Worm (Caenorhabditis elegans) whole organism, midembryonic: ENCODE data around the gene F40G9.9.

Experiments
- T22C8.4 ChIP-seq: fragments of 200-800 bp; sonication (Bioruptor generic); IDR thresholded peaks from 2 replicates; pipeline ENCODE4 v1.3.6; 2022; ENCODE audit warnings: missing genetic modification characterization, missing compliant biosample characterization
- cog-1 ChIP-seq: sonication (generic microtip); optimal IDR thresholded peaks from 2 replicates; lab custom pipeline; 2016; ENCODE audit warnings: missing genetic modification characterization, missing compliant biosample characterization
- ref-1 ChIP-seq: fragments of 200-800 bp; sonication (Bioruptor generic); conservative IDR thresholded peaks from 2 replicates; pipeline ENCODE4 v1.3.6; 2022; ENCODE audit warnings: missing genetic modification reagents, missing genetic modification characterization, missing compliant biosample characterization
- tab-1 ChIP-seq: fragments of 200-800 bp; sonication (Bioruptor generic); IDR thresholded peaks from 2 replicates; pipeline ENCODE4 v1.3.6; 2022; ENCODE audit warnings: missing genetic modification characterization, missing compliant biosample characterization
- ztf-23 ChIP-seq: fragments of 200-800 bp; sonication (Bioruptor generic); IDR thresholded peaks from 2 replicates; pipeline ENCODE4 v1.3.6; 2022; ENCODE audit warnings: missing genetic modification reagents, missing genetic modification characterization, missing compliant biosample characterization
- ztf-29 ChIP-seq: fragments of 200-800 bp; sonication (Bioruptor generic); IDR thresholded peaks from 2 replicates; pipeline ENCODE4 v1.3.6; 2022; ENCODE audit warnings: missing genetic modification reagents, missing genetic modification characterization, missing compliant biosample characterization

DNA sequence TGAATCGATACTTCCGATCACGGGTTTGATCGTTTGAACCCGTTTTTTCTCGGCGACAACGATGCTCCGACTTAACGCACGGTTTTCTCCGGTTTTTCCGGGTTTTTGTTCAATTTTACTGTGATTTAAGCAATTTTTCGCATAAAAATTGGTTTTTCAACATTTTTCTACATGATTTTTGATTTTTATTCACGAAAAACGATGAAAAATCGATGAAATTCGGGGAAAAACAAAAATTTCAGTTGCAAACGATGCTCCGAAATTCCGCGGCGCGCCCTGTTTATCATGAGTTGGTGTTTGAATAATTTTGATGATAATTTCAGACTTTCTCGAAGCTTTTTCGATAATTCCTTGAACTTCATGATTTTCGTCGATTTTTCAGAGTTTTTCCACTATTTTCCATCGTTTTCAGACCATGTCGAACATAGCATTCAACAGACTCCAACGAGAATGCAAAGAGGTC, 16.9 kb upstream of the F40G9.9 start, which contains the start of gene ubc-20:
- TF ChIP-seq cog-1 (tag; lab: Kevin White, UChicago) (no peak), tab-1 (GFP tag; lab: Robert Waterston, UW) (no peak), ztf-29 (GFP tag; lab: Robert Waterston, UW) (no peak), ref-1 (GFP tag; lab: Robert Waterston, UW) (no peak), T22C8.4 (GFP tag; lab: Robert Waterston, UW) (no peak), ztf-23 (no peak)
